Fruit fly (Drosophila melanogaster) whole organism, embryonic: ENCODE results near the gene Cyp4d1.

ENCODE experiments used
- CG10321 ChIP-seq: fragments of 200-800 bp; sonication (Bioruptor generic); IDR thresholded peaks from 2 replicates; pipeline ENCODE4 v1.3.6; 2022; ENCODE audit warnings: missing biosample characterization, missing genetic modification characterization
- CG10431 ChIP-seq: fragments of 200-800 bp; sonication (Bioruptor generic); optimal IDR thresholded peaks from 3 replicates; lab custom pipeline; 2018; ENCODE audit warnings: missing biosample characterization, mild to moderate bottlenecking, missing genetic modification characterization
- CG10543 ChIP-seq: fragments of 200-800 bp; sonication (Bioruptor generic); optimal IDR thresholded peaks from 3 replicates; lab custom pipeline; 2017; ENCODE audit warnings: missing biosample characterization, mild to moderate bottlenecking, missing genetic modification characterization, moderate library complexity
- CG13424 ChIP-seq: fragments of 200-800 bp; sonication (Bioruptor generic); optimal IDR thresholded peaks from 2 replicates; lab custom pipeline; 2019; ENCODE audit warnings: missing biosample characterization, mild to moderate bottlenecking, missing genetic modification characterization, moderate library complexity
- CG15269 ChIP-seq: fragments of 200-800 bp; sonication (Bioruptor generic); optimal IDR thresholded peaks from 2 replicates; lab custom pipeline; 2018; ENCODE audit warnings: missing biosample characterization, mild to moderate bottlenecking, missing genetic modification characterization, moderate library complexity
- CG1603 ChIP-seq: fragments of 200-800 bp; sonication (Bioruptor generic); optimal IDR thresholded peaks from 2 replicates; lab custom pipeline; 2019; ENCODE audit warnings: missing biosample characterization, mild to moderate bottlenecking, missing genetic modification characterization, moderate library complexity
- CG18011 ChIP-seq: fragments of 200-800 bp; sonication (Bioruptor generic); optimal IDR thresholded peaks from 2 replicates; lab custom pipeline; 2017; ENCODE audit warnings: missing biosample characterization, missing genetic modification characterization, mild to moderate bottlenecking, moderate library complexity, missing genotype
- CG1832 ChIP-seq: fragments of 200-800 bp; sonication (Bioruptor generic); optimal IDR thresholded peaks from 2 replicates; lab custom pipeline; 2017; ENCODE audit warnings: missing biosample characterization, mild to moderate bottlenecking, missing genetic modification characterization, inconsistent platforms
- CG32532 ChIP-seq: fragments of 200-800 bp; sonication (Bioruptor generic); IDR thresholded peaks from 2 replicates; pipeline ENCODE4 v1.3.6; 2022; ENCODE audit warnings: missing biosample characterization, missing genetic modification characterization
- CG32767 ChIP-seq: fragments of 200-800 bp; sonication (Bioruptor generic); IDR thresholded peaks from 2 replicates; pipeline ENCODE4 v1.3.6; 2022; ENCODE audit warnings: missing biosample characterization, missing genetic modification characterization
- CG34224 ChIP-seq: fragments of 200-800 bp; sonication (Bioruptor generic); IDR thresholded peaks from 3 replicates; pipeline ENCODE4 v1.3.6; 2022; ENCODE audit warnings: missing biosample characterization, missing genetic modification characterization; ENCODE audit not compliant: partially characterized antibody
- CG34422 ChIP-seq: fragments of 200-800 bp; sonication (Bioruptor generic); IDR thresholded peaks from 3 replicates; pipeline ENCODE4 v1.3.6; 2022; ENCODE audit warnings: missing biosample characterization, missing genetic modification characterization
- CG4404 ChIP-seq: fragments of 200-800 bp; sonication (Bioruptor generic); IDR thresholded peaks from 2 replicates; pipeline ENCODE4 v1.3.6; 2022; ENCODE audit warnings: missing biosample characterization, missing genetic modification characterization
- CG6791 ChIP-seq: fragments of 200-800 bp; sonication (Bioruptor generic); IDR thresholded peaks from 3 replicates; pipeline ENCODE4 v1.3.6; 2022; ENCODE audit warnings: missing biosample characterization, missing genetic modification characterization; ENCODE audit not compliant: partially characterized antibody
- CG8290 ChIP-seq, 3 experiments: fragments of 200-800 bp; sonication (Bioruptor generic); optimal IDR thresholded peaks; 2 replicates each; lab custom pipeline; 2016 to 2019; ENCODE audit warnings: missing biosample characterization in 3 of 3, missing genetic modification characterization in 3 of 3, mild to moderate bottlenecking in 2 of 3, moderate library complexity in 1 of 3
- CG8388 ChIP-seq: fragments of 200-800 bp; sonication (Bioruptor generic); optimal IDR thresholded peaks from 2 replicates; lab custom pipeline; 2019; ENCODE audit warnings: missing biosample characterization, mild to moderate bottlenecking, missing genetic modification characterization, moderate library complexity
- CG8478 ChIP-seq: fragments of >200 bp; optimal IDR thresholded peaks from 2 replicates; lab custom pipeline; 2018
- CHES-1-like ChIP-seq: fragments of 200-800 bp; sonication (Bioruptor generic); optimal IDR thresholded peaks from 2 replicates; lab custom pipeline; 2016; ENCODE audit warnings: missing biosample characterization, missing genetic modification characterization
- CoRest ChIP-seq: fragments of 200-800 bp; sonication (Bioruptor generic); optimal IDR thresholded peaks from 3 replicates; lab custom pipeline; 2018; ENCODE audit warnings: missing biosample characterization, mild to moderate bottlenecking, missing genetic modification characterization, moderate library complexity
- HmgZ ChIP-seq: fragments of 200-800 bp; sonication (Bioruptor generic); optimal IDR thresholded peaks from 2 replicates; lab custom pipeline; 2018; ENCODE audit warnings: missing biosample characterization, mild to moderate bottlenecking, missing genetic modification characterization
- Jarid2 ChIP-seq: fragments of 200-800 bp; sonication (Bioruptor generic); optimal IDR thresholded peaks from 3 replicates; lab custom pipeline; 2017; ENCODE audit warnings: mild to moderate bottlenecking, missing biosample characterization, missing genetic modification reagents, missing genetic modification characterization
- Med ChIP-seq: fragments of 200-800 bp; sonication (Bioruptor generic); peaks from one replicate; lab custom pipeline; 2016; ENCODE audit warnings: missing biosample characterization, missing genetic modification characterization, mild to moderate bottlenecking, inconsistent platforms, moderate library complexity
- Mrtf ChIP-seq: fragments of 200-800 bp; sonication (Bioruptor generic); IDR thresholded peaks from 3 replicates; pipeline ENCODE4 v1.3.6; 2022; ENCODE audit warnings: missing biosample characterization, missing genetic modification characterization
- Nf-YA ChIP-seq: fragments of 200-800 bp; sonication (Bioruptor generic); IDR thresholded peaks from 2 replicates; pipeline ENCODE4 v1.3.6; 2022; ENCODE audit warnings: missing biosample characterization, missing genetic modification characterization
- Pdp1 ChIP-seq, 2 experiments: fragments of 200-800 bp; sonication (Bioruptor generic); optimal IDR thresholded peaks; 3 replicates each; lab custom pipeline; 2016; ENCODE audit warnings: missing biosample characterization in 2 of 2, missing genetic modification characterization in 2 of 2, mild to moderate bottlenecking in 1 of 2, moderate library complexity in 1 of 2
- Stat92E ChIP-seq, 3 experiments: fragments of >200 bp in 2 of 3; fragments of 200-800 bp in 1 of 3; sonication (Bioruptor generic) in 1 of 3; optimal IDR thresholded peaks; 2 replicates each; lab custom pipeline; 2017 to 2019; ENCODE audit warnings: missing biosample characterization in 3 of 3, missing genetic modification characterization in 3 of 3, mild to moderate bottlenecking in 1 of 3, moderate library complexity in 1 of 3
- abd-A ChIP-seq: fragments of 200-800 bp; sonication (Bioruptor generic); optimal IDR thresholded peaks from 3 replicates; lab custom pipeline; 2019; ENCODE audit warnings: missing biosample characterization, mild to moderate bottlenecking, missing genetic modification characterization, moderate library complexity
- bbx ChIP-seq: fragments of 200-800 bp; sonication (Bioruptor generic); IDR thresholded peaks from 2 replicates; pipeline ENCODE4 v1.3.6; 2022; ENCODE audit warnings: missing biosample characterization, missing genetic modification characterization; ENCODE audit not compliant: partially characterized antibody
- cg ChIP-seq: fragments of 200-800 bp; sonication (Bioruptor generic); optimal IDR thresholded peaks from 3 replicates; lab custom pipeline; 2019; ENCODE audit warnings: missing biosample characterization, mild to moderate bottlenecking, missing genetic modification characterization, moderate library complexity
- chinmo ChIP-seq: fragments of 200-800 bp; sonication (Bioruptor generic); IDR thresholded peaks from 4 replicates; pipeline ENCODE4 v1.3.6; 2022; ENCODE audit warnings: missing biosample characterization, missing genetic modification characterization; ENCODE audit not compliant: partially characterized antibody
- chm ChIP-seq: fragments of 200-800 bp; sonication (Bioruptor generic); IDR thresholded peaks from 2 replicates; pipeline ENCODE4 v1.3.6; 2022; ENCODE audit warnings: missing biosample characterization, missing genetic modification characterization
- ci ChIP-seq: fragments of 200-800 bp; sonication (Bioruptor generic); IDR thresholded peaks from 3 replicates; pipeline ENCODE4 v1.3.6; 2022; ENCODE audit warnings: missing biosample characterization, missing genetic modification characterization
- crol ChIP-seq: fragments of 200-800 bp; sonication (Bioruptor generic); IDR thresholded peaks from 2 replicates; pipeline ENCODE4 v1.3.6; 2022; ENCODE audit warnings: missing biosample characterization, missing genetic modification characterization
- dmrt99B ChIP-seq: fragments of 200-800 bp; sonication (Bioruptor generic); optimal IDR thresholded peaks from 2 replicates; lab custom pipeline; 2018; ENCODE audit warnings: missing biosample characterization, mild to moderate bottlenecking, missing genetic modification characterization, moderate library complexity
- fru ChIP-seq: fragments of >200 bp; optimal IDR thresholded peaks from 2 replicates; lab custom pipeline; 2017
- gsb-n ChIP-seq: fragments of 200-800 bp; sonication (Bioruptor generic); optimal IDR thresholded peaks from 3 replicates; lab custom pipeline; 2018; ENCODE audit warnings: missing biosample characterization, mild to moderate bottlenecking, missing genetic modification characterization
- kni ChIP-seq: fragments of 200-800 bp; sonication (Bioruptor generic); optimal IDR thresholded peaks from 3 replicates; lab custom pipeline; 2017; ENCODE audit warnings: mild to moderate bottlenecking, missing biosample characterization, missing genetic modification reagents, missing genetic modification characterization
- mirr ChIP-seq: fragments of 200-800 bp; sonication (Bioruptor generic); optimal IDR thresholded peaks from 3 replicates; lab custom pipeline; 2018; ENCODE audit warnings: missing biosample characterization, mild to moderate bottlenecking, missing genetic modification characterization
- nom ChIP-seq: fragments of 200-800 bp; sonication (Bioruptor generic); optimal IDR thresholded peaks from 2 replicates; lab custom pipeline; 2017; ENCODE audit warnings: missing biosample characterization, missing genetic modification characterization, mild to moderate bottlenecking, moderate library complexity, missing genetic modification reagents
- pan ChIP-seq, 4 experiments: fragments of >200 bp in 3 of 4; fragments of 200-800 bp in 1 of 4; sonication (Bioruptor generic) in 1 of 4; optimal IDR thresholded peaks in 3 of 4; IDR thresholded peaks in 1 of 4; 2 replicates each; pipeline versions ENCODE4 v1.3.6 to Lab custom; 2017 to 2022; ENCODE audit warnings: missing biosample characterization in 2 of 4, missing genetic modification characterization in 2 of 4, mixed read lengths in 1 of 4
- pros ChIP-seq: fragments of 200-800 bp; sonication (Bioruptor generic); optimal IDR thresholded peaks from 3 replicates; lab custom pipeline; 2019; ENCODE audit warnings: missing biosample characterization, mild to moderate bottlenecking, missing genetic modification characterization, moderate library complexity
- rib ChIP-seq: fragments of 200-800 bp; sonication (Bioruptor generic); IDR thresholded peaks from 2 replicates; pipeline ENCODE4 v1.3.6; 2022; ENCODE audit warnings: missing biosample characterization, missing genetic modification characterization
- row ChIP-seq: fragments of 200-800 bp; sonication (Bioruptor generic); IDR thresholded peaks from 3 replicates; pipeline ENCODE4 v1.3.6; 2022; ENCODE audit warnings: missing biosample characterization, missing genetic modification characterization
- sd ChIP-seq: fragments of 200-800 bp; sonication (Bioruptor generic); optimal IDR thresholded peaks from 3 replicates; lab custom pipeline; 2018; ENCODE audit warnings: missing biosample characterization, mild to moderate bottlenecking, missing genetic modification characterization, moderate library complexity
- sqz ChIP-seq: fragments of 200-800 bp; sonication (Bioruptor generic); optimal IDR thresholded peaks from 3 replicates; lab custom pipeline; 2018; ENCODE audit warnings: missing biosample characterization, mild to moderate bottlenecking, missing genetic modification characterization
- zen ChIP-seq: fragments of 200-800 bp; sonication (Bioruptor generic); optimal IDR thresholded peaks from 3 replicates; lab custom pipeline; 2018; ENCODE audit warnings: missing biosample characterization, mild to moderate bottlenecking, missing genetic modification characterization, moderate library complexity
- zfh2 ChIP-seq: fragments of 200-800 bp; sonication (Bioruptor generic); optimal IDR thresholded peaks from 2 replicates; lab custom pipeline; 2016; ENCODE audit warnings: missing biosample characterization, missing genetic modification characterization

Cyp4d1 gene

dm6 chrX:2125527-2126088 lies 36.4 kb downstream of the Cyp4d1 start (continued):
- TF ChIP-seq Med (GFP tag; lab: Kevin White, UChicago) = peak; percentile 62
- TF ChIP-seq zfh2 = no peak
- TF ChIP-seq CHES-1-like = no peak
- TF ChIP-seq CG18011 (GFP tag; lab: Kevin White, UChicago) = no peak
- TF ChIP-seq CG15269 (tag; lab: Kevin White, UChicago) = no peak
- peak; percentile 31 for TF ChIP-seq zen (tag; lab: Kevin White, UChicago)
- peak; percentile 91 for TF ChIP-seq CG8388 (GFP tag; lab: Kevin White, UChicago)
- TF ChIP-seq CG32532 (GFP tag; lab: Robert Waterston, UW) = no peak
- peak; percentile 67; the same call in 1 of the 3 replicates for TF ChIP-seq ci (GFP tag; lab: Robert Waterston, UW)
- TF ChIP-seq bbx = 0 out of 2 replicates have a peak, but pooled peaks have one; percentile 28
- TF ChIP-seq CG34422 (GFP tag; lab: Robert Waterston, UW) = no peak
- peak; percentile 49 for TF ChIP-seq pros (GFP tag; lab: Kevin White, UChicago)
- 0 out of 4 replicates have a peak, but pooled peaks have one; percentile 50 for TF ChIP-seq chinmo (GFP tag; lab: Robert Waterston, UW)
- TF ChIP-seq fru (lab: Kevin White, UChicago) = no peak
- TF ChIP-seq row (GFP tag; lab: Robert Waterston, UW) = peak; percentile 26; the same call in 1 of the 3 replicates
- TF ChIP-seq Stat92E (GFP tag; optimal IDR thresholded peaks at IDR 0.05; lab: Kevin White, UChicago) = no peak
- no peak for TF ChIP-seq dmrt99B
- no peak for TF ChIP-seq CG8290 (GFP tag; optimal IDR thresholded peaks at IDR 0.05; lab: Kevin White, UChicago)
- TF ChIP-seq CG8290 (tag; optimal IDR thresholded peaks at IDR 0.05; lab: Kevin White, UChicago) = peak in 1 of 2 experiments; percentile 9
- TF ChIP-seq CG10543 (GFP tag; lab: Kevin White, UChicago) = peak; percentile 29
- TF ChIP-seq Nf-YA (GFP tag; lab: Robert Waterston, UW) = peak; percentile 90
- peak; percentile 60 for TF ChIP-seq HmgZ (tag; lab: Kevin White, UChicago)
- no peak for TF ChIP-seq Mrtf
- TF ChIP-seq CG1603 (tag; lab: Kevin White, UChicago) = no peak
- peak; percentile 37 for TF ChIP-seq gsb-n (tag; lab: Kevin White, UChicago)
- TF ChIP-seq chm (GFP tag; lab: Robert Waterston, UW) = 0 out of 2 replicates have a peak, but pooled peaks have one; percentile 39
- no peak for TF ChIP-seq Pdp1 (GFP tag; optimal IDR thresholded peaks at IDR 0.05; lab: Kevin White, UChicago)
- TF ChIP-seq mirr = peak; percentile 7
- peak; percentile 15 for TF ChIP-seq sd (tag; lab: Kevin White, UChicago)
- peak; percentile 16; the same call in 1 of the 2 replicates for TF ChIP-seq crol
- peak; percentile 34 for TF ChIP-seq CG8478 (lab: Kevin White, UChicago)
- TF ChIP-seq nom (GFP tag; lab: Kevin White, UChicago) = no peak
- peak; percentile 69 for TF ChIP-seq cg (GFP tag; lab: Kevin White, UChicago)
- no peak for TF ChIP-seq CG10431 (GFP tag; lab: Kevin White, UChicago)
- TF ChIP-seq CG10321 (GFP tag; lab: Robert Waterston, UW) = peak; percentile 96
- no peak for TF ChIP-seq CG4404
- no peak for TF ChIP-seq pan (optimal IDR thresholded peaks at IDR 0.05; lab: Kevin White, UChicago)
- TF ChIP-seq pan (GFP tag; optimal IDR thresholded peaks at IDR 0.05 in 1 of 2, IDR thresholded peaks at IDR 0.05 in 1 of 2) = peak in 1 of 2 experiments; percentile 12
- TF ChIP-seq CG13424 (tag; lab: Kevin White, UChicago) = no peak
- peak; percentile 50 for TF ChIP-seq Jarid2 (GFP tag; lab: Kevin White, UChicago)
- 0 out of 3 replicates have a peak, but pooled peaks have one; percentile 19 for TF ChIP-seq CG34224
- peak; percentile 35 for TF ChIP-seq kni (GFP tag; lab: Kevin White, UChicago)
- peak; percentile 46 for TF ChIP-seq sqz
- peak; percentile 85 for TF ChIP-seq abd-A (tag; lab: Kevin White, UChicago)
- TF ChIP-seq CG1832 (GFP tag; lab: Kevin White, UChicago) = peak; percentile 91
- TF ChIP-seq rib (GFP tag; lab: Robert Waterston, UW) = 0 out of 2 replicates have a peak, but pooled peaks have one; percentile 24
- peak; percentile 72 for TF ChIP-seq CG32767
- TF ChIP-seq CG6791 = no peak
- peak; percentile 41 for TF ChIP-seq CoRest (tag; lab: Kevin White, UChicago)
